Worm (Caenorhabditis elegans): ENCODE measurements around the gene DH11.2.

The DH11.2 gene

DNA sequence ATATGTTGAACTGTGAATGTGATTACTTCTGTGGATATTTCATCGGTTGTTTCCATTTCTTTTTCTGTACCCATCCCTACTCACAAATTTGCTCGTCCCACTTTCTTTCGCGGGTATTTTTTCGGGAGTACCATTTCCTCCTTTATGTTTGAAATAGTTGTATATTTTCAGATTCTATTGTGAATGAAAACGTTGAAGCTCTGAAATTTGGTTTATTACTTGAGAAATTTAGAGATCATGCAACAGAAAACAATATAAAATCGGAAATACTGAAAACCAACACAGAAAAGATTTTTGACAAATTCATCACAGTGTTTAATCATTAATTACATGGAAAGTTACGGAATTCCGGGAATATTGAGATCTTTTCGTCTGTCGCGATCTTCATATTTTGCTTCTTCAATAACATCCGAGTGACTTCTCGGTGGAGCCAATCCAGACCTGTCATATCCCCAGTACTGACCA, 8.0 kb downstream of the DH11.2 start (continued):
- TF ChIP-seq ztf-26 (tag; optimal IDR thresholded peaks at IDR 0.05) (peak; percentile 55), sptf-2 (GFP tag; optimal IDR thresholded peaks at IDR 0.05) (no peak), ama-1 (optimal IDR thresholded peaks at IDR 0.05) (no peak), ama-1 (GFP tag; optimal IDR thresholded peaks at IDR 0.05) (no peak), lin-54 (GFP tag; optimal IDR thresholded peaks at IDR 0.05) (no peak), fkh-3 (tag; optimal IDR thresholded peaks at IDR 0.05) (no peak), ZK185.1 (tag; optimal IDR thresholded peaks at IDR 0.05; ENCODE audit: poor library complexity, severe bottlenecking) (no peak), attf-6 (GFP tag; IDR thresholded peaks at IDR 0.05) (peak; percentile 56; the same call in 1 of the 2 replicates), cebp-1 (GFP tag; IDR thresholded peaks at IDR 0.05) (peak; percentile 17; the same call in 1 of the 2 replicates), cebp-1 (tag; optimal IDR thresholded peaks at IDR 0.05) (peak; percentile 73), ztf-3 (GFP tag; optimal IDR thresholded peaks at IDR 0.05) (peak; percentile 5), lag-1 (GFP tag; IDR thresholded peaks at IDR 0.05) (no peak), ceh-100 (GFP tag; IDR thresholded peaks at IDR 0.05) (no peak; the same call in 1 of the 2 replicates), unc-130 (GFP tag; optimal IDR thresholded peaks at IDR 0.05) (no peak), F37B4.10 (GFP tag; IDR thresholded peaks at IDR 0.05) (no peak), lsy-27 (tag; optimal IDR thresholded peaks at IDR 0.05; ENCODE audit: borderline replicate concordance, insufficient read depth) (no peak), mes-4 (tag; optimal IDR thresholded peaks at IDR 0.05) (no peak), egl-18 (GFP tag; IDR thresholded peaks at IDR 0.05) (no peak), C06A6.2 (GFP tag; conservative IDR thresholded peaks at IDR 0.05) (no peak), ztf-28 (GFP tag; IDR thresholded peaks at IDR 0.05) (no peak), bed-2 (GFP tag; IDR thresholded peaks at IDR 0.05) (no peak), egl-44 (GFP tag; IDR thresholded peaks at IDR 0.05) (no peak), F10E7.11 (tag; optimal IDR thresholded peaks at IDR 0.05) (no peak), B0019.2 (GFP tag; conservative IDR thresholded peaks at IDR 0.05) (no peak), pha-4 (tag; optimal IDR thresholded peaks at IDR 0.05) (no peak), sdz-38 (tag; optimal IDR thresholded peaks at IDR 0.05) (no peak), nhr-90 (tag; optimal IDR thresholded peaks at IDR 0.05) (no peak), F33H1.4 (GFP tag; IDR thresholded peaks at IDR 0.05) (no peak), zim-3 (tag; optimal IDR thresholded peaks at IDR 0.05) (peak; percentile 9), B0261.1 (tag; optimal IDR thresholded peaks at IDR 0.05) (no peak), hlh-26 (GFP tag; conservative IDR thresholded peaks at IDR 0.05) (no peak), nfyb-1 (GFP tag; IDR thresholded peaks at IDR 0.05) (peak; percentile 71), tbx-9 (tag; optimal IDR thresholded peaks at IDR 0.05; ENCODE audit: borderline replicate concordance) (no peak), Y79H2A.3 (GFP tag; conservative IDR thresholded peaks at IDR 0.05) (peak; percentile 84), ztf-18 (tag; optimal IDR thresholded peaks at IDR 0.05) (no peak)

DNA sequence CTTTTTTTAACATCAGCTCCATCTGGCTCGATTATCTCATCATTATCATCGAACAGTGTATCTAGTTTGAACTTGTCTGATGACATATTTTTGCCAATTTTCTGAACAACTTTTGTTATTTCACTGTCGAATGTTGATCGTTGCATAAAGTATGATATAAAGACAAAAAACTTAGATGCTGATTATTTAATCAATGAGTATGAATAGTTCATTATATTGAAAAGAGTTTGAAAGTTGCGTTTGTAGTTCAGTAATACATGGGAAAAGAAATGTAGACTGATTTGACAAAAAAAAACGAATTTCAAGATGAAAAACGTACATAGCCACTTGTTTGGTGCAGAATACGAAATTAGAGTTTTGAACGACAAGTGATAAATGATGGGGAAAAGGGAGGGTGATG, 9.8 kb downstream of the DH11.2 start, which contains the start of gene hda-2:
Gene hda-2 (minus strand): TSS at position 101 of the 400 bp plus-strand sequence.
- peak; percentile 9 for TF ChIP-seq hrde-1 (tag; optimal IDR thresholded peaks at IDR 0.05; ENCODE audit: borderline replicate concordance)
- 0 out of 2 replicates have a peak, but pooled peaks have one; percentile 26 for TF ChIP-seq ekl-4 (GFP tag; IDR thresholded peaks at IDR 0.05)
- TF ChIP-seq bed-2 (GFP tag; IDR thresholded peaks at IDR 0.05), result no peak
- no peak for TF ChIP-seq egrh-3 (GFP tag; IDR thresholded peaks at IDR 0.05)
- TF ChIP-seq gei-17 (GFP tag; optimal IDR thresholded peaks at IDR 0.05), result no peak
- no peak for TF ChIP-seq ztf-25 (GFP tag; IDR thresholded peaks at IDR 0.05)
- no peak for TF ChIP-seq lin-54 (GFP tag; optimal IDR thresholded peaks at IDR 0.05)
- no peak for TF ChIP-seq egl-18 (GFP tag; IDR thresholded peaks at IDR 0.05)
- TF ChIP-seq nhr-27 (tag; optimal IDR thresholded peaks at IDR 0.05), result no peak
- TF ChIP-seq pbrm-1 (GFP tag; IDR thresholded peaks at IDR 0.05), result 0 out of 2 replicates have a peak, but pooled peaks have one; percentile 18
